Fruit fly (Drosophila melanogaster) whole organism, adult: ENCODE results near the gene CG17819.

Experiments used
- CG11617 ChIP-seq: fragments of 200-800 bp; sonication (Bioruptor generic); optimal IDR thresholded peaks from 2 replicates; lab custom pipeline; 2017; ENCODE audit warnings: mild to moderate bottlenecking, missing biosample characterization, missing genetic modification reagents, missing genetic modification characterization
- CG12768 ChIP-seq: fragments of 200-800 bp; sonication (Bioruptor generic); optimal IDR thresholded peaks from 2 replicates; lab custom pipeline; 2017; ENCODE audit warnings: missing biosample characterization, missing genetic modification characterization, mild to moderate bottlenecking, moderate library complexity, missing genetic modification reagents
- CG14711 ChIP-seq: fragments of 200-800 bp; sonication (Bioruptor generic); optimal IDR thresholded peaks from 2 replicates; lab custom pipeline; 2018; ENCODE audit warnings: missing biosample characterization, mild to moderate bottlenecking, missing genetic modification characterization, moderate library complexity
- CG1620 ChIP-seq: fragments of 200-800 bp; sonication (Bioruptor generic); optimal IDR thresholded peaks from 2 replicates; lab custom pipeline; 2016; ENCODE audit warnings: missing biosample characterization, missing genetic modification characterization
- CG33017 ChIP-seq: fragments of 200-800 bp; sonication (Bioruptor generic); optimal IDR thresholded peaks from 2 replicates; lab custom pipeline; 2018; ENCODE audit warnings: missing biosample characterization, mild to moderate bottlenecking, missing genetic modification characterization, moderate library complexity
- CG5204 ChIP-seq: fragments of 200-800 bp; sonication (Bioruptor generic); optimal IDR thresholded peaks from 2 replicates; lab custom pipeline; 2016; ENCODE audit warnings: missing biosample characterization, missing genetic modification characterization
- CG7045 ChIP-seq: fragments of 200-800 bp; sonication (Bioruptor generic); optimal IDR thresholded peaks from 2 replicates; lab custom pipeline; 2017; ENCODE audit warnings: missing biosample characterization, mild to moderate bottlenecking, missing genetic modification characterization
- CG7101 ChIP-seq: fragments of 200-800 bp; sonication (Bioruptor generic); optimal IDR thresholded peaks from 2 replicates; lab custom pipeline; 2018; ENCODE audit warnings: missing biosample characterization, mild to moderate bottlenecking, missing genetic modification characterization, moderate library complexity
- Clk ChIP-seq: fragments of 200-800 bp; sonication (Bioruptor generic); optimal IDR thresholded peaks from 2 replicates; lab custom pipeline; 2017; ENCODE audit warnings: missing biosample characterization, missing genetic modification characterization
- Crg-1 ChIP-seq: fragments of 200-800 bp; sonication (Bioruptor generic); optimal IDR thresholded peaks from 2 replicates; lab custom pipeline; 2016; ENCODE audit warnings: missing biosample characterization, missing genetic modification characterization
- Hr96 ChIP-seq: fragments of 200-800 bp; sonication (Bioruptor generic); optimal IDR thresholded peaks from 2 replicates; lab custom pipeline; 2016; ENCODE audit warnings: missing biosample characterization, missing genetic modification characterization
- Mnt ChIP-seq: fragments of 200-800 bp; sonication (Bioruptor generic); optimal IDR thresholded peaks from 2 replicates; lab custom pipeline; 2016; ENCODE audit warnings: missing biosample characterization, mild to moderate bottlenecking, missing genetic modification characterization
- bab1 ChIP-seq: fragments of 200-800 bp; sonication (Bioruptor generic); optimal IDR thresholded peaks from 3 replicates; lab custom pipeline; 2019; ENCODE audit warnings: missing biosample characterization, mild to moderate bottlenecking, missing genetic modification characterization, moderate library complexity
- cic ChIP-seq: fragments of 200-800 bp; sonication (Bioruptor generic); optimal IDR thresholded peaks from 2 replicates; lab custom pipeline; 2017; ENCODE audit warnings: missing biosample characterization, mild to moderate bottlenecking, missing genetic modification characterization, moderate library complexity
- cnc ChIP-seq, 2 experiments: fragments of >200 bp; optimal IDR thresholded peaks; 2 replicates each; lab custom pipeline; 2017
- kay ChIP-seq: fragments of 200-800 bp; sonication (Bioruptor generic); peaks from one replicate; lab custom pipeline; 2016; ENCODE audit warnings: missing biosample characterization, missing genetic modification characterization, borderline replicate concordance
- ovo ChIP-seq: fragments of 200-800 bp; sonication (Bioruptor generic); optimal IDR thresholded peaks from 2 replicates; lab custom pipeline; 2016; ENCODE audit warnings: missing biosample characterization, missing genetic modification characterization
- pad ChIP-seq: fragments of 200-800 bp; sonication (Bioruptor generic); optimal IDR thresholded peaks from 3 replicates; lab custom pipeline; 2017; ENCODE audit warnings: missing biosample characterization, missing genetic modification characterization, mild to moderate bottlenecking, moderate library complexity, missing genetic modification reagents
- tj ChIP-seq: fragments of 200-800 bp; sonication (Bioruptor generic); optimal IDR thresholded peaks from 3 replicates; lab custom pipeline; 2017; ENCODE audit warnings: missing biosample characterization, mild to moderate bottlenecking, missing genetic modification characterization, moderate library complexity
- toe ChIP-seq: fragments of 200-800 bp; sonication (Bioruptor generic); optimal IDR thresholded peaks from 2 replicates; lab custom pipeline; 2016; ENCODE audit warnings: missing biosample characterization, missing genetic modification characterization

Gene CG17819

DNA sequence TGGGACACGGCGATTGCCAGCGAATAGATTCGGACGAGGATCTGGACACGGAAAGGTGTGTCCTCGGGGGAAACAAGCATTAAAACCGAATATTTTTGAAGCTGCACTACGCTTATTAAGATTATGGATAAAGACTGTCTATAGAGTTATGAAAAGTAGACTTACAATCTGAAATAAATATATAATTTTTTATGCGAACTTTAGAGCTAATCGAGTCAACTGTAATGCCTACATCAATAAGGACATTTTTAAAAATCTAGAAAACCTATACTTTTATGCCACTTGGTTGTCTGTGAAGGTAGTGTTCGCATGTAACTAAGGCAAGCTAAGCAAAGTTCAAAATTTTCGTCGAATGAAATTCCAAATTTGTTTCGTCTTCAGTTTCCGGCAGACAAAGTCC is 11.9 kb downstream of the CG17819 start, which contains the start of gene CG31178:
TSS of gene CG31178 (plus strand) at position 301 of the 400 bp plus-strand sequence.
- TF ChIP-seq kay (GFP tag; lab: Kevin White, UChicago), result peak; percentile 34
- no peak for TF ChIP-seq Hr96 (GFP tag; lab: Kevin White, UChicago)
- TF ChIP-seq CG7045 (GFP tag; lab: Kevin White, UChicago), result no peak
- TF ChIP-seq CG12768 (GFP tag; lab: Kevin White, UChicago), result no peak

DNA sequence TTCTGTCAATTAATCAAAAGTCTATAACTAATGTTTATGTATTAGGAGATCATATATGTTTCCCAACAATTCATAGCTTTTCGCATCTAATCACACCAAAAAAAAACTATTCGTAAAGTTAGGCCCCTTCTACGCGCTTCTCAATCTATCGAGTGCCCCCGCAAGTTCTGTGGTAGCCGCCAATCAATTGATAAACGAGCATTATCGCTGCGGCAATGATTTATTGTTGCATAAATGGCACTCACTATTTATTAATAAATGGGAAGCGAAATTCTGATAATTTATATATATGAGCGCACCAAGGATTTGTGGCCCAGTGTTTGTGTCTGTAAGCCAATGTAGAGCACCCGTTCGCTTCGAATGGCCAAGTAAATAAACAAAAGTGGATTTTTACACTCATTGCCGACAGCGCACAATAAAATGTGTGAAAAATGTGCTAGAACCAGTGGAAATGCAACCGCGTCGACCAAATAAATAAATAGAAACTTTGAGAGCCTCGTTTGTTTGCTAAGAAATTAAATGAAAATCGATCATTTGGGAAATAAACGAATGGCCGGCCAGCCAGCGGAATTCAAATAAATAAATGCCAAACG is 13.9 kb downstream of the CG17819 start:
- TF ChIP-seq tj (GFP tag; lab: Kevin White, UChicago) (no peak), Mnt (GFP tag; lab: Kevin White, UChicago) (no peak), cic (GFP tag; lab: Kevin White, UChicago) (peak; percentile 52), kay (GFP tag; lab: Kevin White, UChicago) (peak; percentile 72), CG12768 (GFP tag; lab: Kevin White, UChicago) (no peak), cnc (optimal IDR thresholded peaks at IDR 0.05; lab: Kevin White, UChicago) (no peak), CG5204 (GFP tag; lab: Kevin White, UChicago) (no peak), ovo (GFP tag; lab: Kevin White, UChicago) (no peak), bab1 (GFP tag; lab: Kevin White, UChicago) (no peak), toe (no peak), pad (no peak), CG33017 (tag; lab: Kevin White, UChicago) (no peak), CG14711 (tag; lab: Kevin White, UChicago) (no peak), Clk (GFP tag; lab: Kevin White, UChicago) (no peak), CG7045 (GFP tag; lab: Kevin White, UChicago) (no peak), CG1620 (GFP tag; lab: Kevin White, UChicago) (no peak), Crg-1 (no peak), CG7101 (tag; lab: Kevin White, UChicago) (no peak)

DNA sequence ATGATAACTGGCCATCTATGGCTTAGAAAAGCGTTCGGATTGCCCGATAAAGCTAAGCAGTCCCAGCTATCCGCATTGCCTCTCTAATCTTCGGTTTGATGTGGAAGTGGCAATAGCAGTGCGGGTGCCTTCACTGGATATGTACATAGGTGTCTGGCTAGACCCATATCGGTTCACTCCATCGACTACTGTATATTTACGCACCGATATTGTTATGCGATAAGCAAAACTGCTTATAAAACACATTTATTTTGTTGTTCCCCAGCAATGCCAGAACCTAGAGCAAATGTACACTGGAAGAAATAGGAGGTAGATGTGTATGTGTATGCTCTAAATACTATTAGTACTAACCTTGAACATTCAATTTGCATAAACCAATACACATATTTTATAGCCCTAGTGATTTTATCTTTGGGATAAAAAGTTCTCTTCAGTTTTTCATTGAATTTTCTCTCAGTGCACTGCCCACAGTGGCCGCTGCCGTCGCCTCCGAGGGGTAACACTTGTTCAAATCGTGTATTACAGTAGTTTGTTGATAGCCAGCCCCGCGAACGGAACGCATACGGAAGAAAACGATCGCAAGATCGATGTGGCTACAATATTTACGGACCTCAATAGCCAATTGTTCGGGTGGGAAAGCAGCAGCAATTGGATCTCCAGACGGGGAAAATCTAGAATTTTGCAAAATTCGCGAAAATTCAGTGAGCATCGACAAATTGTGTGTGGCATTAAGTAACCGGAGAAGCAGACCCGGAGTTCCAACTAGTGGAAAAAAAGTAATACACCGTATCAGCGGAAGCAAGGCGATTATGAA is 15.0 kb downstream of the CG17819 start, which contains the start of gene CG31431:
TSS of gene CG31431 (plus strand) at position 524 of the 814 bp plus-strand sequence.
- TF ChIP-seq tj (GFP tag; lab: Kevin White, UChicago) (peak; percentile 90), CG14711 (tag; lab: Kevin White, UChicago) (peak; percentile 90), CG33017 (tag; lab: Kevin White, UChicago) (peak; percentile 93), CG7045 (GFP tag; lab: Kevin White, UChicago) (peak; percentile 97), cnc (optimal IDR thresholded peaks at IDR 0.05; lab: Kevin White, UChicago) (no peak), CG1620 (GFP tag; lab: Kevin White, UChicago) (peak; percentile 86), Clk (GFP tag; lab: Kevin White, UChicago) (peak; percentile 94), CG11617 (GFP tag; lab: Kevin White, UChicago) (peak; percentile 96), toe (peak; percentile 91), Mnt (GFP tag; lab: Kevin White, UChicago) (peak; percentile 88), cic (GFP tag; lab: Kevin White, UChicago) (peak; percentile 90), Hr96 (GFP tag; lab: Kevin White, UChicago) (peak; percentile 95), CG5204 (GFP tag; lab: Kevin White, UChicago) (peak; percentile 95), CG12768 (GFP tag; lab: Kevin White, UChicago) (peak; percentile 95), pad (peak; percentile 93), CG7101 (tag; lab: Kevin White, UChicago) (peak; percentile 96), bab1 (GFP tag; lab: Kevin White, UChicago) (peak; percentile 98), ovo (GFP tag; lab: Kevin White, UChicago) (peak; percentile 87), kay (GFP tag; lab: Kevin White, UChicago) (peak; percentile 97), Crg-1 (peak; percentile 88)

DNA sequence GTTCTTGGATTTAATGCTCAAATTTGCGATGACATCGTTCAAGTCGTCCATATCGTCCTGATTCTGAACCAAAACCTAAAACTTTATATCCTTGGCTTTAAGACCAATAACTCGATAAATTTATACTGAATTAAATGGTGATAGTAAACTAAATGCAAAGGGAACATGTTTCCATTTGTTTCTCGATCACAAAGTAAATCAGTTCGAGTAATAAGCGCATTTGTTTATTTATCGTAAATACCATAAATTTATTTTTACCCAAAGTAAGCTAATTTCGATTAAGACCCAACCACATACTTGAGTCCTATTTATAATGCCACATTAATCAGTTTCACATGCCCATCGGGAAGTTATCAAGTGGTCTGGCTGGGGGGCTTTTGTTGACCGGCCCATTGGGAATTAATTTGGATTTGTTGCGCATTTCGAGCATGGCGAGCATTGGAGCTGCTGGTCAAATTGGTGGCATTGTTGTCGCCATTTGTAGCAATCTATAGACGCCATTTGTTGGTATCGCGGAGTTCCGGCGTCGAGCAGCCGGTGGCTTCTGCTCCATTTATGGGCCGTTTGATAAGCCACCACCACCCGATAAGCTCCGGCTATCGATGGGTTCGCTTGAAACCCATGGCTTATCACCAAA is 15.8 kb downstream of the CG17819 start, which contains the start of gene CG31174:
TSS of gene CG31174 (minus strand) at position 51 of the 637 bp plus-strand sequence.
- TF ChIP-seq kay (GFP tag; lab: Kevin White, UChicago) (peak; percentile 53), CG14711 (tag; lab: Kevin White, UChicago) (no peak)

DNA sequence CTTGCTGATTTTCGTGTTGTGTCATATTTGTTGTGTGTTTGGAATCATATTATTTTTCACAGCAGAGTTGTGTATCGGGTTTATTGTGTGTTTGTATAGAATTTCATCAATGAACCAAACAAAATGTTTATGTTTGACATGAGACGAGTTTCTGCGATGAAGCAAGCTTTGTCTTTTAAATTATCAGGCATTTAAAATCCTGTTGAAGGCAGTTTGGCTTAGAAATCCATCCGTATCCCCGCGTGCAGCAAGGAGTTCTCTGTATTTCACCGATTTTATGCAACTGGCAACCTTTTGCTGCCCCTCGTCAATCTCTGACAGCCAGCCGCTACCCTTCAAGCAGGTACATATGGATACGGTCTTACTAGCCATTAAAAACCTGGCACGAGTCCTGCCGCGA is 17.5 kb downstream of the CG17819 start, which contains the start of the genes CG6569 and Cby:
TSS of gene CG6569 (minus strand) at position 101 of the 400 bp plus-strand sequence.
TSS of gene Cby (plus strand) at position 185 of the 400 bp plus-strand sequence.
- TF ChIP-seq kay (GFP tag; lab: Kevin White, UChicago) (no peak), ovo (GFP tag; lab: Kevin White, UChicago) (no peak), CG14711 (tag; lab: Kevin White, UChicago) (no peak), cnc (optimal IDR thresholded peaks at IDR 0.05; lab: Kevin White, UChicago) (no peak), tj (GFP tag; lab: Kevin White, UChicago) (no peak), Hr96 (GFP tag; lab: Kevin White, UChicago) (no peak), CG7101 (tag; lab: Kevin White, UChicago) (no peak), cic (GFP tag; lab: Kevin White, UChicago) (no peak), CG5204 (GFP tag; lab: Kevin White, UChicago) (no peak), pad (no peak), Crg-1 (no peak), CG7045 (GFP tag; lab: Kevin White, UChicago) (no peak), CG12768 (GFP tag; lab: Kevin White, UChicago) (no peak), Mnt (GFP tag; lab: Kevin White, UChicago) (no peak), CG11617 (GFP tag; lab: Kevin White, UChicago) (no peak), toe (no peak), CG1620 (GFP tag; lab: Kevin White, UChicago) (no peak), bab1 (GFP tag; lab: Kevin White, UChicago) (no peak), CG33017 (tag; lab: Kevin White, UChicago) (no peak), Clk (GFP tag; lab: Kevin White, UChicago) (no peak)
